In genomic region chrX:14841893-14842505, dm6 we compare ENCODE assay signal across 1 fruit fly cellular context.
TF ChIP-seq lines count a peak whose summit lies in the region.

No protein-coding gene starts in this region.

TF ChIP-seq in whole organism, embryonic, 481 proteins besides CTCF, POLR2A, EP300 and RAD21 (continued from another document):
- TF ChIP-seq CG8388 (GFP tag; optimal IDR thresholded peaks at IDR 0.05; lab: Kevin White, UChicago) (peak; percentile 42), CG2202 (tag; optimal IDR thresholded peaks at IDR 0.05; lab: Kevin White, UChicago) (no peak), mirr (GFP tag; optimal IDR thresholded peaks at IDR 0.05; lab: Kevin White, UChicago) (no peak), seq (GFP tag; IDR thresholded peaks at IDR 0.05; lab: Robert Waterston, UW) (peak; percentile 62; the same call in 1 of the 2 replicates), CG10431 (GFP tag; optimal IDR thresholded peaks at IDR 0.05; lab: Kevin White, UChicago) (peak; percentile 100), inv (GFP tag; IDR thresholded peaks at IDR 0.05; lab: Robert Waterston, UW; ENCODE audit: partially characterized antibody) (no peak), ftz-f1 (GFP tag; optimal IDR thresholded peaks at IDR 0.05; lab: Kevin White, UChicago) (no peak), sim (GFP tag; IDR thresholded peaks at IDR 0.05; lab: Robert Waterston, UW) (no peak), ato (GFP tag; IDR thresholded peaks at IDR 0.05; lab: Robert Waterston, UW; ENCODE audit: partially characterized antibody) (no peak), CG11696 (GFP tag; IDR thresholded peaks at IDR 0.05; lab: Robert Waterston, UW) (no peak), wdn (GFP tag; IDR thresholded peaks at IDR 0.05; lab: Robert Waterston, UW) (no peak), CG11504 (tag; optimal IDR thresholded peaks at IDR 0.05; lab: Kevin White, UChicago) (peak; percentile 11), zen (tag; optimal IDR thresholded peaks at IDR 0.05; lab: Kevin White, UChicago) (no peak), chinmo (GFP tag; IDR thresholded peaks at IDR 0.05; lab: Robert Waterston, UW; ENCODE audit: partially characterized antibody) (0 out of 4 replicates have a peak, but pooled peaks have one; percentile 30), CG2875 (GFP tag; optimal IDR thresholded peaks at IDR 0.05; lab: Kevin White, UChicago) (no peak), Sox100B (GFP tag; optimal IDR thresholded peaks at IDR 0.05; lab: Kevin White, UChicago) (no peak), CG1529 (GFP tag; optimal IDR thresholded peaks at IDR 0.05; lab: Kevin White, UChicago) (no peak), CG2116 (GFP tag; optimal IDR thresholded peaks at IDR 0.05; lab: Kevin White, UChicago) (peak; percentile 8), CG10274 (GFP tag; optimal IDR thresholded peaks at IDR 0.05; lab: Kevin White, UChicago) (no peak), Adf1 (GFP tag; IDR thresholded peaks at IDR 0.05; lab: Robert Waterston, UW) (no peak), ci (GFP tag; IDR thresholded peaks at IDR 0.05; lab: Robert Waterston, UW) (peak; percentile 56; the same call in 1 of the 3 replicates), Hmr (GFP tag; optimal IDR thresholded peaks at IDR 0.05; lab: Kevin White, UChicago) (peak; percentile 28), pros (GFP tag; optimal IDR thresholded peaks at IDR 0.05; lab: Kevin White, UChicago) (peak; percentile 54), CG8290 (GFP tag; optimal IDR thresholded peaks at IDR 0.05; lab: Kevin White, UChicago) (no peak), CG8290 (tag; optimal IDR thresholded peaks at IDR 0.05; lab: Kevin White, UChicago) (peak in 1 of 2 experiments; percentile 9), Dip2 (GFP tag; IDR thresholded peaks at IDR 0.05; lab: Robert Waterston, UW) (no peak), CG31224 (GFP tag; IDR thresholded peaks at IDR 0.05; lab: Robert Waterston, UW) (no peak), Nf-YB (GFP tag; optimal IDR thresholded peaks at IDR 0.05; lab: Kevin White, UChicago) (no peak), Scr (GFP tag; IDR thresholded peaks at IDR 0.05; lab: Robert Waterston, UW; ENCODE audit: partially characterized antibody) (no peak), Ets65A (GFP tag; lab: Kevin White, UChicago) (no peak), sens (GFP tag; lab: Kevin White, UChicago) (peak; percentile 66), sob (GFP tag; IDR thresholded peaks at IDR 0.05; lab: Robert Waterston, UW) (0 out of 2 replicates have a peak, but pooled peaks have one; percentile 15), unpg (GFP tag; optimal IDR thresholded peaks at IDR 0.05; lab: Kevin White, UChicago) (peak; percentile 2), Doc3 (GFP tag; IDR thresholded peaks at IDR 0.05; lab: Robert Waterston, UW; ENCODE audit: partially characterized antibody) (no peak), CG14710 (tag; optimal IDR thresholded peaks at IDR 0.05; lab: Kevin White, UChicago) (no peak), Camta (GFP tag; optimal IDR thresholded peaks at IDR 0.05; lab: Kevin White, UChicago) (no peak), Hr51 (GFP tag; optimal IDR thresholded peaks at IDR 0.05; lab: Kevin White, UChicago) (no peak), CG15269 (tag; optimal IDR thresholded peaks at IDR 0.05; lab: Kevin White, UChicago) (no peak), chm (GFP tag; IDR thresholded peaks at IDR 0.05; lab: Robert Waterston, UW) (0 out of 2 replicates have a peak, but pooled peaks have one; percentile 31), CG12391 (tag; optimal IDR thresholded peaks at IDR 0.05; lab: Kevin White, UChicago) (no peak), croc (GFP tag; conservative IDR thresholded peaks at IDR 0.05; lab: Robert Waterston, UW) (no peak), Mrtf (GFP tag; IDR thresholded peaks at IDR 0.05; lab: Robert Waterston, UW) (no peak), CG12104 (GFP tag; optimal IDR thresholded peaks at IDR 0.05; lab: Kevin White, UChicago) (no peak), schlank (tag; optimal IDR thresholded peaks at IDR 0.05; lab: Kevin White, UChicago) (no peak), knrl (GFP tag; IDR thresholded peaks at IDR 0.05; lab: Robert Waterston, UW; ENCODE audit: partially characterized antibody) (0 out of 3 replicates have a peak, but pooled peaks have one; percentile 16), CG7928 (GFP tag; optimal IDR thresholded peaks at IDR 0.05; lab: Kevin White, UChicago) (peak; percentile 24), CG15601 (tag; optimal IDR thresholded peaks at IDR 0.05; lab: Kevin White, UChicago) (no peak), CG18619 (GFP tag; optimal IDR thresholded peaks at IDR 0.05; lab: Kevin White, UChicago) (no peak), B-H1 (GFP tag; IDR thresholded peaks at IDR 0.05; lab: Robert Waterston, UW) (no peak), gsb (GFP tag; IDR thresholded peaks at IDR 0.05; lab: Robert Waterston, UW) (no peak), kah (GFP tag; optimal IDR thresholded peaks at IDR 0.05; lab: Kevin White, UChicago) (no peak), CG18599 (GFP tag; optimal IDR thresholded peaks at IDR 0.05; lab: Kevin White, UChicago) (peak; percentile 9), exex (tag; optimal IDR thresholded peaks at IDR 0.05; lab: Kevin White, UChicago) (no peak), Hr39 (optimal IDR thresholded peaks at IDR 0.05; lab: Kevin White, UChicago) (no peak), CG11723 (GFP tag; optimal IDR thresholded peaks at IDR 0.05; lab: Kevin White, UChicago) (no peak), CG7372 (GFP tag; IDR thresholded peaks at IDR 0.05; lab: Robert Waterston, UW) (no peak), CG13424 (tag; optimal IDR thresholded peaks at IDR 0.05; lab: Kevin White, UChicago) (peak; percentile 7), dpn (GFP tag; optimal IDR thresholded peaks at IDR 0.05; lab: Kevin White, UChicago) (peak in 1 of 2 experiments; percentile 2), CG31441 (GFP tag; IDR thresholded peaks at IDR 0.05; lab: Robert Waterston, UW) (0 out of 2 replicates have a peak, but pooled peaks have one; percentile 10), Atf6 (GFP tag; IDR thresholded peaks at IDR 0.05; lab: Robert Waterston, UW) (peak; percentile 38; the same call in 1 of the 2 replicates), shn (GFP tag; optimal IDR thresholded peaks at IDR 0.05; lab: Kevin White, UChicago) (no peak), Ssrp (tag; optimal IDR thresholded peaks at IDR 0.05; lab: Kevin White, UChicago) (no peak), ham (GFP tag; IDR thresholded peaks at IDR 0.05; lab: Robert Waterston, UW) (no peak), tll (GFP tag; optimal IDR thresholded peaks at IDR 0.05; lab: Kevin White, UChicago) (no peak), onecut (GFP tag; IDR thresholded peaks at IDR 0.05; lab: Robert Waterston, UW) (peak; percentile 44), zfh1 (GFP tag; IDR thresholded peaks at IDR 0.05; lab: Robert Waterston, UW) (peak; percentile 34; the same call in 1 of the 3 replicates), Ets97D (GFP tag; optimal IDR thresholded peaks at IDR 0.05; lab: Kevin White, UChicago) (peak; percentile 47), crc (GFP tag; optimal IDR thresholded peaks at IDR 0.05; lab: Kevin White, UChicago) (no peak), hkb (optimal IDR thresholded peaks at IDR 0.05; lab: Kevin White, UChicago) (no peak), hkb (GFP tag; IDR thresholded peaks at IDR 0.05; lab: Robert Waterston, UW) (peak; percentile 35; the same call in 1 of the 2 replicates), CG7786 (GFP tag; optimal IDR thresholded peaks at IDR 0.05; lab: Kevin White, UChicago) (no peak), Max (GFP tag; optimal IDR thresholded peaks at IDR 0.05; lab: Kevin White, UChicago) (no peak), CG18011 (GFP tag; optimal IDR thresholded peaks at IDR 0.05; lab: Kevin White, UChicago) (no peak), bsh (GFP tag; optimal IDR thresholded peaks at IDR 0.05; lab: Kevin White, UChicago) (peak in 1 of 2 experiments; percentile 21), stwl (tag; optimal IDR thresholded peaks at IDR 0.05; lab: Kevin White, UChicago) (no peak), zen2 (GFP tag; IDR thresholded peaks at IDR 0.05; lab: Robert Waterston, UW; ENCODE audit: partially characterized antibody) (no peak), gem (tag; optimal IDR thresholded peaks at IDR 0.05; lab: Kevin White, UChicago) (peak; percentile 5), row (GFP tag; IDR thresholded peaks at IDR 0.05; lab: Robert Waterston, UW) (peak; percentile 28; the same call in 2 of the 3 replicates), caup (GFP tag; optimal IDR thresholded peaks at IDR 0.05; lab: Kevin White, UChicago; ENCODE audit: severe bottlenecking) (peak; percentile 1), CG7556 (GFP tag; optimal IDR thresholded peaks at IDR 0.05; lab: Kevin White, UChicago) (no peak), CG4820 (GFP tag; optimal IDR thresholded peaks at IDR 0.05; lab: Kevin White, UChicago) (no peak), Optix (GFP tag; IDR thresholded peaks at IDR 0.05; lab: Robert Waterston, UW) (0 out of 3 replicates have a peak, but pooled peaks have one; percentile 28)
